Fruit fly (Drosophila melanogaster): Measurements from ENCODE around the gene Irp-1A.

Irp-1A gene

DNA sequence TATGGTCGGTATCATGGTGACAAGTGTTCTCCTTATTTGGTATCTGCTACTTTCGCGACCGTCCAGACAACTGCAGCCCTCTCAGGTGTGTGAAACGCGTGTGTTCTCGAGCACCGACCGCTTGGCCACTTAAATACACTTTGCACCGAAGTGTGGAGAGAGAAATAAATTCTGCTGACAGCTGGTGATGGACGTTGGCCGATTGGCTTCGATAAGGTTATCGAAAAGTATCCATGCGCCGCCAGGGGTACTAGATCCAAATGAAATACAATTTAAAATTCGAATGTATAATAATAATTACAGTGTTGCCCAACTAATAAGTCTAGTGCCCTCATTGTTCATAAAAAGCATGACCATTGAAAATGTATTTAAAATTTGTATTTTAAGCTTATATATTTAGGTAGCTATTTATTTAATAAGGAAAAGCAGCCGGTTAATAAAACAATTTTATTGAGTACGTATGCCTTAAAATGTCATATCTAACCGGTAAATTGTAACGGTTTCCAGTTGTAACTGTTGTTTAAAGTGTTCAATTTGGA is 38.0 kb downstream of the Irp-1A start, which contains the start of the genes Gclm and CG17625 (continued):
- TF ChIP-seq Dref (GFP tag; IDR thresholded peaks at IDR 0.05) (peak; percentile 95), CG18476 (GFP tag; optimal IDR thresholded peaks at IDR 0.05) (peak; percentile 18), CG13624 (GFP tag; optimal IDR thresholded peaks at IDR 0.05) (peak; percentile 26), luna (GFP tag; optimal IDR thresholded peaks at IDR 0.05) (no peak), CG2678 (tag; optimal IDR thresholded peaks at IDR 0.05) (peak; percentile 53), cato (GFP tag; optimal IDR thresholded peaks at IDR 0.05; ENCODE audit: borderline replicate concordance) (no peak), BEAF-32 (GFP tag; optimal IDR thresholded peaks at IDR 0.05) (peak; percentile 81), unpg (GFP tag; optimal IDR thresholded peaks at IDR 0.05) (peak; percentile 42), CG18764 (GFP tag; optimal IDR thresholded peaks at IDR 0.05) (peak; percentile 35), CG5245 (GFP tag; optimal IDR thresholded peaks at IDR 0.05) (no peak), Hmx (GFP tag; optimal IDR thresholded peaks at IDR 0.05) (no peak), CG11085 (GFP tag; IDR thresholded peaks at IDR 0.05) (no peak), hth (optimal IDR thresholded peaks at IDR 0.05) (no peak), CG6854 (GFP tag; optimal IDR thresholded peaks at IDR 0.05) (peak; percentile 59), jigr1 (GFP tag; IDR thresholded peaks at IDR 0.05) (peak; percentile 37; the same call in 1 of the 3 replicates), CG15011 (GFP tag; optimal IDR thresholded peaks at IDR 0.05) (no peak), Hand (GFP tag; optimal IDR thresholded peaks at IDR 0.05) (peak; percentile 25), odd (GFP tag; optimal IDR thresholded peaks at IDR 0.05) (no peak), grau (tag; optimal IDR thresholded peaks at IDR 0.05) (peak; percentile 93), CrebB (tag; optimal IDR thresholded peaks at IDR 0.05) (peak; percentile 27), Lpt (GFP tag; optimal IDR thresholded peaks at IDR 0.05) (no peak), CG4404 (GFP tag; IDR thresholded peaks at IDR 0.05) (no peak), CG12659 (GFP tag; optimal IDR thresholded peaks at IDR 0.05) (peak; percentile 75), zfh1 (GFP tag; IDR thresholded peaks at IDR 0.05) (peak; percentile 38; the same call in 1 of the 3 replicates), CG8359 (GFP tag; optimal IDR thresholded peaks at IDR 0.05; ENCODE audit: borderline replicate concordance) (no peak), Dll (GFP tag; IDR thresholded peaks at IDR 0.05; ENCODE audit: partially characterized antibody) (peak; percentile 78), CG10366 (GFP tag; IDR thresholded peaks at IDR 0.05) (peak; percentile 60), CG18619 (GFP tag; optimal IDR thresholded peaks at IDR 0.05) (peak; percentile 45), Fer1 (GFP tag; optimal IDR thresholded peaks at IDR 0.05) (peak; percentile 62), CG1233 (GFP tag; optimal IDR thresholded peaks at IDR 0.05) (peak; percentile 52), CG7987 (GFP tag; optimal IDR thresholded peaks at IDR 0.05) (peak; percentile 38), CG14667 (GFP tag; IDR thresholded peaks at IDR 0.05) (peak; percentile 30; the same call in 1 of the 2 replicates), CG13287 (GFP tag; IDR thresholded peaks at IDR 0.05; ENCODE audit: partially characterized antibody) (peak; percentile 83), CG10209 (GFP tag; optimal IDR thresholded peaks at IDR 0.05) (peak; percentile 19), salm (tag; optimal IDR thresholded peaks at IDR 0.05) (no peak), ci (GFP tag; IDR thresholded peaks at IDR 0.05) (peak; percentile 74), CG32772 (GFP tag; IDR thresholded peaks at IDR 0.05) (no peak), repo (GFP tag; optimal IDR thresholded peaks at IDR 0.05) (no peak), vvl (GFP tag; IDR thresholded peaks at IDR 0.05) (peak; percentile 82), unc-4 (GFP tag; IDR thresholded peaks at IDR 0.05; ENCODE audit: partially characterized antibody) (peak; percentile 75), ttk (GFP tag; IDR thresholded peaks at IDR 0.05) (no peak), CG10543 (GFP tag; optimal IDR thresholded peaks at IDR 0.05) (peak; percentile 31), Lim3 (GFP tag; IDR thresholded peaks at IDR 0.05) (no peak), corto (GFP tag; optimal IDR thresholded peaks at IDR 0.05) (no peak), tna (GFP tag; IDR thresholded peaks at IDR 0.05; ENCODE audit: partially characterized antibody) (peak; percentile 38), tio (GFP tag; optimal IDR thresholded peaks at IDR 0.05) (no peak), CG3847 (GFP tag; IDR thresholded peaks at IDR 0.05) (peak; percentile 48), CG1529 (GFP tag; optimal IDR thresholded peaks at IDR 0.05) (no peak), CG7372 (GFP tag; IDR thresholded peaks at IDR 0.05) (peak; percentile 27; the same call in 1 of the 2 replicates), CG6175 (GFP tag; IDR thresholded peaks at IDR 0.05) (no peak)
